Fruit fly (Drosophila melanogaster): ENCODE results near the gene nht.
A peak's percentile ranks its signal among the peaks of the same experiment; 100 is the strongest.

The nht gene

DNA sequence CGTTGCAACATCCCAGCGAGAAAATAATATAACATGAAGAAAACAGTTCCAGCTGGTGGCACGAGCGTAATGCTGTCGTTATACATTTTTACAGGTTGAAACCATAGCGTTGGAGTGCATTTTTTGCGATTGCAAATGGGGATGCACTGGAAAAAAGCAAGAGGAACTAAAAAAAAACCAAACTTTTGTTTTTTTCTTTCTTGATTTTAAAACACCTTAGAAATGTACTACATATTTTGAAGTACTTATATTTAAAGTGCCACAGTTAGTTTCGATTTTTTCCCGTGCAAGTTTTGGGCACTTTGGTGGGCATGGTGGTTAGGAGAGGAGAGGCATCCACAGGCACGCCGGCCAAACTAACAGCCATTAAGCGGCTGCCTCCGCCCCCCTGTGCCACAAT is 9.3 kb upstream of the nht start (continued):
- no peak for TF ChIP-seq bcd (GFP tag; optimal IDR thresholded peaks at IDR 0.05)
- no peak for TF ChIP-seq CG17802 (tag; optimal IDR thresholded peaks at IDR 0.05)
- TF ChIP-seq CG6689 (GFP tag; IDR thresholded peaks at IDR 0.05): 0 out of 2 replicates have a peak, but pooled peaks have one; percentile 6
- no peak for TF ChIP-seq tap (tag; optimal IDR thresholded peaks at IDR 0.05)
- no peak for TF ChIP-seq amos (GFP tag; IDR thresholded peaks at IDR 0.05; ENCODE audit: partially characterized antibody)
- TF ChIP-seq zfh1 (GFP tag; IDR thresholded peaks at IDR 0.05): no peak
- no peak for TF ChIP-seq CG10147 (GFP tag; optimal IDR thresholded peaks at IDR 0.05)

DNA sequence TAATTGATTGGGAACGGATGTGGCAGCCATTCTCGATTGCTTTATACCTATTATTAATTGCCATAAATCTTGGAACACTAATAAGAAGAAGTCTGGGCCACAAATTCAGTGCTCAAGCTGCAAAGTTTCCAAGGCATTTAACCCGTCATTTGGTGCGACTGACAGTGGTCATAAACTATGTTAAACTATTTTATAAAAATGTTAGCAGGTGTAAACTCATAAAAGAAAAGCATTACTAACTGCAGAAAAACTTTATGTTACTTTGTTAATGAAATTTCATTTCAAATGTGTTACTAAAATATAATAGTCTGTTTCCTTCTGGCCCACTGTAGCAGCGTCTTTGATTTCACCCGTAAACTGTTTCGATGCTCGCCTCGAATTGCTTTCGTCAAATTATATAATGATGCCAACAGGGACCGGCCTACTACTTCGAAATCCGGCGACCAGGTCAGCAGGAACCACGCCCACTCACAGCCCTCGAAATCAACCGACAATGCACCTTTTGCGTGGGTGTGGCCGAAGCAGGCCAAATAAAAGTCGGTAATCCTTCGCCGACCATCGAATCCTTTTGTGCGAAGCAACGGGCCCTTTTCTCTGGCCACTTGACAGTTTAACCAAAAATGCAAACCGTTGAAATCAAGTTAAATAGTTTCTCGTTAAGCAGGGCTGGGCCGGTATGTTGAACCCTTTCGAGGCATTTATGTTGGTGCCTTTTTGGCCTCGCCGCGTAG is 7.0 kb upstream of the nht start:
- TF ChIP-seq Sox102F (GFP tag; optimal IDR thresholded peaks at IDR 0.05) (peak; percentile 4), CG10979 (tag; optimal IDR thresholded peaks at IDR 0.05) (peak; percentile 0), tll (GFP tag; optimal IDR thresholded peaks at IDR 0.05) (peak in 1 of 2 experiments; percentile 99), CG8924 (tag; optimal IDR thresholded peaks at IDR 0.05) (no peak), Six4 (GFP tag; optimal IDR thresholded peaks at IDR 0.05) (no peak), CG17328 (GFP tag; IDR thresholded peaks at IDR 0.05) (peak; percentile 40; the same call in 1 of the 2 replicates), prd (optimal IDR thresholded peaks at IDR 0.05) (no peak), prd (GFP tag; IDR thresholded peaks at IDR 0.05) (peak; percentile 20; the same call in 1 of the 3 replicates), dati (GFP tag; IDR thresholded peaks at IDR 0.05) (no peak), CG17361 (GFP tag; IDR thresholded peaks at IDR 0.05) (no peak), Med (GFP tag) (peak; percentile 52), Kr (GFP tag; optimal IDR thresholded peaks at IDR 0.05) (peak; percentile 55), Pdp1 (GFP tag; optimal IDR thresholded peaks at IDR 0.05) (peak in 1 of 2 experiments; percentile 46), CG18011 (GFP tag; optimal IDR thresholded peaks at IDR 0.05) (no peak), sens (GFP tag) (peak; percentile 76), dmrt11E (tag; optimal IDR thresholded peaks at IDR 0.05) (peak; percentile 53), CG2712 (tag; optimal IDR thresholded peaks at IDR 0.05) (peak; percentile 12), gt (GFP tag; IDR thresholded peaks at IDR 0.05) (0 out of 2 replicates have a peak, but pooled peaks have one; percentile 13), Fer1 (GFP tag; optimal IDR thresholded peaks at IDR 0.05) (no peak), CG1603 (tag; optimal IDR thresholded peaks at IDR 0.05) (peak; percentile 14), bsh (GFP tag; optimal IDR thresholded peaks at IDR 0.05) (peak in 1 of 2 experiments; percentile 15), zen (tag; optimal IDR thresholded peaks at IDR 0.05) (peak; percentile 68), gem (tag; optimal IDR thresholded peaks at IDR 0.05) (peak; percentile 28), CG15479 (GFP tag; optimal IDR thresholded peaks at IDR 0.05) (peak; percentile 62), BEAF-32 (GFP tag; optimal IDR thresholded peaks at IDR 0.05) (no peak)

DNA sequence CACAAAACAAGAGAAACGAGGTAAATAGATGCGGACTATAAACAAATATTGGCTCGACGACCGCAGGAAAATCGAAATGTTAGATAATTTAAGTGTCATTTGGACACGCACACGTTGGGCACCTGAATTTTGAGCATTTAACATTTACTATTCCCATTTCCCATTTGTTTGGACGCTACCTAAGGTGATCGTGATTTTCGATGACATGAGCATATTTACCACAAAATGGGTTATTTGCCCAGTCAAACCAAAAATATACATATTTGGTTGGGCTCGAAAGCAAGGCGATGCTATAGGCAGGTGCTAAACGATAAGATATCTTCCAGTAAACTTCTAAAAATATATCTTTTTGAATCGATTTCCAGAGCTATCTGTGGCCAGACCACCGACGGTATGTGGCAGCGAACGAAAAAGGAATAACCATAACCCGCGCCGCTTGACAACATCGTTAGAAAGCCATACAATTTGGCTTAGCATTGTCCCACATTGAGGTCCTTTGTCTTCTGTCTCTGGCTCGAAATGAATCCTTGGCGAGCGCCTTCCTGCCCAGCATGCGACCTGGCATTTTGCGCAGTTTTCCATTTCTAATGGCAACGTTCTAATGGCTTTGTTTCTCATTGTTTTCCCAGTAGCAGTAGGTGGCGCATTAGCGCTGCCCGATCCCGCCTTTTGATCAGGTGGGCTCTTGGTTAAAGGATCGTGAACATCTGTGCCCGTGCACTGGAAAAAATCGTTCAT is 5.6 kb upstream of the nht start:
- TF ChIP-seq Neu2 (GFP tag; optimal IDR thresholded peaks at IDR 0.05; ENCODE audit: borderline replicate concordance) (no peak), gem (tag; optimal IDR thresholded peaks at IDR 0.05) (peak; percentile 36), rib (GFP tag; IDR thresholded peaks at IDR 0.05) (no peak), CG6813 (GFP tag; optimal IDR thresholded peaks at IDR 0.05) (peak; percentile 53), Oli (tag; optimal IDR thresholded peaks at IDR 0.05) (no peak), CG34376 (GFP tag; optimal IDR thresholded peaks at IDR 0.05) (no peak), Sry-β (GFP tag; optimal IDR thresholded peaks at IDR 0.05) (no peak), CG1602 (GFP tag; optimal IDR thresholded peaks at IDR 0.05) (no peak), CG17568 (GFP tag; optimal IDR thresholded peaks at IDR 0.05) (peak; percentile 30), jumu (GFP tag; optimal IDR thresholded peaks at IDR 0.05) (no peak), Spps (tag; optimal IDR thresholded peaks at IDR 0.05) (peak; percentile 18), D19B (GFP tag; optimal IDR thresholded peaks at IDR 0.05) (no peak), tll (GFP tag; optimal IDR thresholded peaks at IDR 0.05) (peak in 1 of 2 experiments; percentile 93), CG9727 (GFP tag; optimal IDR thresholded peaks at IDR 0.05) (peak; percentile 51), Bgb (GFP tag; IDR thresholded peaks at IDR 0.05; ENCODE audit: partially characterized antibody) (no peak), CG1603 (tag; optimal IDR thresholded peaks at IDR 0.05) (peak; percentile 46)

Data from whole organism, embryonic.